Worm (Caenorhabditis elegans): ENCODE results near the gene sphk-1.
A peak's percentile ranks its signal among the peaks of the same experiment; 100 is the strongest.

ce11 chrII:8743379-8744173 lies 42.1 kb upstream of the sphk-1 start, which contains the start of gene mak-1:
- TF ChIP-seq nhr-25 (tag; optimal IDR thresholded peaks at IDR 0.05): peak; percentile 67
- peak; percentile 19 for TF ChIP-seq gmeb-1 (tag; optimal IDR thresholded peaks at IDR 0.05)
- no peak for TF ChIP-seq unc-39 (tag; optimal IDR thresholded peaks at IDR 0.05)
- TF ChIP-seq snpc-4 (tag; optimal IDR thresholded peaks at IDR 0.05): no peak
- TF ChIP-seq fos-1 (tag; optimal IDR thresholded peaks at IDR 0.05): no peak
- TF ChIP-seq aly-2 (tag; optimal IDR thresholded peaks at IDR 0.05): no peak
- no peak for TF ChIP-seq Y55F3AM.14 (GFP tag; optimal IDR thresholded peaks at IDR 0.05)
- peak; percentile 44 for TF ChIP-seq lin-13 (GFP tag; optimal IDR thresholded peaks at IDR 0.05)
- no peak for TF ChIP-seq unc-62 (GFP tag; optimal IDR thresholded peaks at IDR 0.05)
